Worm (Caenorhabditis elegans): Measurements from ENCODE around the gene W06A7.2.

- TF ChIP-seq lir-3 (tag; optimal IDR thresholded peaks at IDR 0.05; ENCODE audit: poor library complexity) (no peak), lin-39 (tag; optimal IDR thresholded peaks at IDR 0.05) (no peak), pax-3 (tag; optimal IDR thresholded peaks at IDR 0.05) (no peak), nhr-237 (tag; optimal IDR thresholded peaks at IDR 0.05) (no peak), snpc-4 (tag; optimal IDR thresholded peaks at IDR 0.05) (no peak), lin-15B (tag; optimal IDR thresholded peaks at IDR 0.05) (no peak), ztf-4 (tag; optimal IDR thresholded peaks at IDR 0.05) (no peak)
These were observed 28.9 kb downstream of the W06A7.2 start for ce11 chrV:14850530-14850929.
